Worm (Caenorhabditis elegans): ENCODE results near the gene algn-3.

DNA sequence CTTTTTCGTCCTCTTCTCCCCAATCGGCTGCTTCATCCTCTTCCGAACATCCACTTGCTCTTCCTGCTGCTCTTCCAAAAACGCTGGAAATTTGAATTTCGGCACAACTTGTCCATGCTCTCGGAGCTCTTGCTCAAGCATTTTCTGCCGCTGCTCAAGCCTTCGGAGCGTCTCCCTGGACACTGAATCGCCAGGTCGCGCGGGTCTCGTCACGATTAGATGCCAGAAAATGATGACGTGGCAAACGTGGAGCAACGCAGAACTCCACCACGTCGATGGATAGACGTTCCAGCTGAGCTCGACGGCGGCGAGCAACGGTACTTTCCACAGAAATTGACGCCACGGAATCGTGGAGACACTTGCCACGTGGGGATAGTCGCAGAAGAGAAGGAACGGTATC lies 3.4 kb downstream of the algn-3 start:
- no peak for TF ChIP-seq ama-1 (optimal IDR thresholded peaks at IDR 0.05)
- TF ChIP-seq ceh-13 (GFP tag; optimal IDR thresholded peaks at IDR 0.05), result no peak
- TF ChIP-seq ets-7 (tag; optimal IDR thresholded peaks at IDR 0.05), result no peak
- no peak for TF ChIP-seq aly-1 (tag; optimal IDR thresholded peaks at IDR 0.05)
- no peak for TF ChIP-seq flt-1 (GFP tag; IDR thresholded peaks at IDR 0.05)
- no peak for TF ChIP-seq tbx-37 (GFP tag; conservative IDR thresholded peaks at IDR 0.05)

Data from whole organism, early embryonic.